ENCODE assay signal across 1 fruit fly cellular context in the genomic region with DNA sequence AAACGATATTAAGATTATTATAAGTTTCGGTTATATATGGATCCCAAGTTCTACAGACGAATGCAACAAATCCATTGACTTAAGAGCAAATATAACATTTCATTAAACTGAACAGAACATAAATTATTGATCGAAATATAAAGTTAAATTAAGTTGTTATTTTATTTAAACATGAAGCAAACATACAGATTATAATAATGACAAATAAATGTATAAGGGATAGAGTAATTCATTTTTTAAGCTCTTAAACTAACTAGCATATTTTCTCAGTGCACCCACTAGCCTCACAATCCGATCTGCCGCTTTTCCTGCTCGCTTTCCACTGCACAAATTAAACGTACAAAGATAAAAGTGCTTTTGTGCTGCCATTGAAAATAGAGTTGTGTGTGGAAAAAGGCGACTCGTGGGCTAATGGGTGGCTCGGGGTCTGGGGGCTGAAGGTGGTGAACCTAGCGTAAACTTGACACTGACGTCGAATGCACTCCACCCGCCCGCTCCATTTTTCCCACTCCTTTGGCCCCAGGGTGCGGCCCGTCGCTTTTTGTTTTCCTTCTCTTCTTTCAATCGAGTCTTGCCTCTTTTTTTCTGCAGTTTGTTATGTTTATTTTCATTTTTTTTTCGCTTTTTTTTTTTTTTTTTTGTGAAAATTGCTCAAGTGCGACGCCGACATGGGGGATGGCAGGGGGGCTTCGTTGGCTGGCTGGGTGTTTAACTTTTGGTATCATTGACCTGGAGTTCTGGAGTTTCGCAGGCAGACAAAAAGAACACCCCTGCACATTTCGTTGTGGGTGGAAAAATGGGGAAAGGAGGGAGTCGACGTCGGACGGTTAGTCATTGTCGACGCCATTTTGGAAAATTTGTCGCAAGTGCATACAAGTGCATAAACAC.
TF ChIP-seq lines count a peak whose summit lies in the region.

No protein-coding gene starts in this region.

TF ChIP-seq in whole organism, prepupa, 60 proteins besides CTCF, POLR2A, EP300 and RAD21 (continued from another document):
- TF ChIP-seq CG8119 (GFP tag; IDR thresholded peaks at IDR 0.05; lab: Robert Waterston, UW) (peak; percentile 82), CG6163 (GFP tag; IDR thresholded peaks at IDR 0.05; lab: Robert Waterston, UW) (peak; percentile 88), dac (GFP tag; optimal IDR thresholded peaks at IDR 0.05; lab: Kevin White, UChicago) (peak; percentile 55), CG10631 (GFP tag; optimal IDR thresholded peaks at IDR 0.05; lab: Kevin White, UChicago) (peak; percentile 89), vri (GFP tag; optimal IDR thresholded peaks at IDR 0.05; lab: Kevin White, UChicago) (no peak), Hr38 (GFP tag; optimal IDR thresholded peaks at IDR 0.05; lab: Kevin White, UChicago) (no peak), CG11294 (GFP tag; IDR thresholded peaks at IDR 0.05; lab: Robert Waterston, UW) (no peak), CG1621 (tag; optimal IDR thresholded peaks at IDR 0.05; lab: Kevin White, UChicago) (peak; percentile 42), ss (GFP tag; optimal IDR thresholded peaks at IDR 0.05; lab: Kevin White, UChicago) (peak; percentile 85 to 88), CG6854 (GFP tag; optimal IDR thresholded peaks at IDR 0.05; lab: Kevin White, UChicago) (peak; percentile 53), CG10669 (GFP tag; optimal IDR thresholded peaks at IDR 0.05; lab: Kevin White, UChicago) (peak; percentile 36), spab (GFP tag; optimal IDR thresholded peaks at IDR 0.05; lab: Kevin White, UChicago) (peak; percentile 75), svp (GFP tag; lab: Kevin White, UChicago) (peak; percentile 51), CG32006 (GFP tag; optimal IDR thresholded peaks at IDR 0.05; lab: Kevin White, UChicago) (peak; percentile 87), dsx (GFP tag; optimal IDR thresholded peaks at IDR 0.05; lab: Kevin White, UChicago; ENCODE audit: poor library complexity, severe bottlenecking) (peak; percentile 60), CG31627 (GFP tag; optimal IDR thresholded peaks at IDR 0.05; lab: Kevin White, UChicago) (no peak), Eip78C (GFP tag; lab: Kevin White, UChicago) (peak; percentile 83), Ets21C (GFP tag; optimal IDR thresholded peaks at IDR 0.05; lab: Kevin White, UChicago) (no peak), CG11902 (GFP tag; optimal IDR thresholded peaks at IDR 0.05; lab: Kevin White, UChicago) (no peak), CG6276 (GFP tag; optimal IDR thresholded peaks at IDR 0.05; lab: Kevin White, UChicago) (peak; percentile 65), Eip93F (GFP tag; optimal IDR thresholded peaks at IDR 0.05; lab: Kevin White, UChicago) (no peak), lz (GFP tag; optimal IDR thresholded peaks at IDR 0.05; lab: Kevin White, UChicago) (peak; percentile 28), Sox14 (GFP tag; optimal IDR thresholded peaks at IDR 0.05; lab: Kevin White, UChicago) (peak; percentile 43), esn (GFP tag; optimal IDR thresholded peaks at IDR 0.05; lab: Kevin White, UChicago) (peak; percentile 18), Sox102F (GFP tag; optimal IDR thresholded peaks at IDR 0.05; lab: Kevin White, UChicago) (peak; percentile 35), Smox (GFP tag; optimal IDR thresholded peaks at IDR 0.05; lab: Kevin White, UChicago) (no peak), CG34406 (GFP tag; optimal IDR thresholded peaks at IDR 0.05; lab: Kevin White, UChicago) (peak; percentile 23), topi (GFP tag; optimal IDR thresholded peaks at IDR 0.05; lab: Kevin White, UChicago) (peak; percentile 5), CG11762 (GFP tag; optimal IDR thresholded peaks at IDR 0.05; lab: Kevin White, UChicago; ENCODE audit: insufficient read depth) (peak; percentile 67), Ets96B (tag; optimal IDR thresholded peaks at IDR 0.05; lab: Kevin White, UChicago) (peak; percentile 79), pdm3 (GFP tag; optimal IDR thresholded peaks at IDR 0.05; lab: Kevin White, UChicago) (peak; percentile 49), CG8319 (GFP tag; optimal IDR thresholded peaks at IDR 0.05; lab: Kevin White, UChicago) (no peak), Hr39 (GFP tag; optimal IDR thresholded peaks at IDR 0.05; lab: Kevin White, UChicago) (no peak), Met (GFP tag; optimal IDR thresholded peaks at IDR 0.05; lab: Kevin White, UChicago) (no peak), Eip75B (GFP tag; optimal IDR thresholded peaks at IDR 0.05; lab: Kevin White, UChicago) (peak; percentile 37), CG9139 (GFP tag; optimal IDR thresholded peaks at IDR 0.05; lab: Kevin White, UChicago) (peak; percentile 88)
